Fruit fly (Drosophila melanogaster): ENCODE results near the gene CtsB.

Gene CtsB

DNA sequence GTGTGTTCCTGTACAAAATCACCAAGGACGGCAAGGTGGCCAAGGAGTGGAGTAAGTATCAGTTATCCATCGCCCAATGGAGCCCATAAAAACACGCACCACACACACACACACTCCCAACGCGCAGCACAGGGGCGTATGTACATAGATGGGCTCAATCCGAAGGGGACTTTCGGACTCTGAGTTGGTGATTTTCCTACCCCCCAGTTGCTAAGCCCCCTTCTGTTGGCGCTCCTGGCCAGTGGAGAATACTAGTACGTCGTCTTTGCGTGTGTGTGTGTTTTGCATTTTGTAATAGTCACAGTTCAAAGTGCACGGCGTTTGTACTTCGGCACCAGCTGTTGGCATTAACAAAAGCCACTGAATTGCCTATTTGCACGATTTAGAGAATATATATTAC lies 41.9 kb downstream of the CtsB start (continued):
- TF ChIP-seq sens (GFP tag) (peak; percentile 88), lmd (GFP tag; IDR thresholded peaks at IDR 0.05) (peak; percentile 83), CG6175 (GFP tag; IDR thresholded peaks at IDR 0.05) (peak; percentile 74; the same call in 2 of the 3 replicates), slp2 (GFP tag; optimal IDR thresholded peaks at IDR 0.05) (peak; percentile 39), CG15601 (tag; optimal IDR thresholded peaks at IDR 0.05) (peak; percentile 45), CG12769 (tag; optimal IDR thresholded peaks at IDR 0.05) (peak; percentile 92), ac (GFP tag; optimal IDR thresholded peaks at IDR 0.05) (no peak), ato (GFP tag; IDR thresholded peaks at IDR 0.05; ENCODE audit: partially characterized antibody) (no peak), CG31441 (GFP tag; IDR thresholded peaks at IDR 0.05) (no peak; the same call in 1 of the 2 replicates), ap (GFP tag; IDR thresholded peaks at IDR 0.05) (peak; percentile 48), nmo (GFP tag; optimal IDR thresholded peaks at IDR 0.05) (peak; percentile 33), CG34224 (GFP tag; IDR thresholded peaks at IDR 0.05; ENCODE audit: partially characterized antibody) (no peak), CG6791 (GFP tag; IDR thresholded peaks at IDR 0.05; ENCODE audit: partially characterized antibody) (no peak), CG18476 (GFP tag; optimal IDR thresholded peaks at IDR 0.05) (peak; percentile 25), maf-S (GFP tag; optimal IDR thresholded peaks at IDR 0.05) (peak; percentile 68), Dip3 (GFP tag; optimal IDR thresholded peaks at IDR 0.05) (peak; percentile 69), CG10565 (GFP tag; optimal IDR thresholded peaks at IDR 0.05) (no peak), CG10959 (GFP tag; IDR thresholded peaks at IDR 0.05) (peak; percentile 61; the same call in 1 of the 2 replicates), shn (GFP tag; optimal IDR thresholded peaks at IDR 0.05) (peak; percentile 70), CG13287 (GFP tag; IDR thresholded peaks at IDR 0.05; ENCODE audit: partially characterized antibody) (no peak), CG2889 (GFP tag; IDR thresholded peaks at IDR 0.05) (peak; percentile 71; the same call in 1 of the 3 replicates), ind (GFP tag; optimal IDR thresholded peaks at IDR 0.05) (peak; percentile 86), eve (GFP tag; optimal IDR thresholded peaks at IDR 0.05) (no peak), Sox100B (GFP tag; optimal IDR thresholded peaks at IDR 0.05) (peak; percentile 19), CG4730 (GFP tag; IDR thresholded peaks at IDR 0.05) (peak; percentile 80), CG3065 (GFP tag; optimal IDR thresholded peaks at IDR 0.05) (peak; percentile 46), HLH4C (GFP tag; IDR thresholded peaks at IDR 0.05; ENCODE audit: partially characterized antibody) (no peak), sd (tag; optimal IDR thresholded peaks at IDR 0.05) (no peak), Opbp (GFP tag; IDR thresholded peaks at IDR 0.05; ENCODE audit: partially characterized antibody) (no peak), tup (GFP tag; optimal IDR thresholded peaks at IDR 0.05) (no peak), Rfx (GFP tag; IDR thresholded peaks at IDR 0.05) (peak; percentile 95), CG18764 (GFP tag; optimal IDR thresholded peaks at IDR 0.05) (peak; percentile 62), CkIIα-i1 (GFP tag; IDR thresholded peaks at IDR 0.05) (no peak), ase (GFP tag; IDR thresholded peaks at IDR 0.05) (peak; percentile 65; the same call in 2 of the 3 replicates), nerfin-1 (tag; optimal IDR thresholded peaks at IDR 0.05) (peak; percentile 33), CG7271 (tag; optimal IDR thresholded peaks at IDR 0.05) (no peak), fd3F (GFP tag; optimal IDR thresholded peaks at IDR 0.05) (peak; percentile 71), run (tag; optimal IDR thresholded peaks at IDR 0.05) (no peak), fd64A (GFP tag; optimal IDR thresholded peaks at IDR 0.05) (peak; percentile 15), YL-1 (GFP tag; optimal IDR thresholded peaks at IDR 0.05) (no peak), Awh (GFP tag; IDR thresholded peaks at IDR 0.05) (peak; percentile 46; the same call in 1 of the 2 replicates), caup (GFP tag; optimal IDR thresholded peaks at IDR 0.05; ENCODE audit: severe bottlenecking) (peak; percentile 80), Dad (GFP tag; optimal IDR thresholded peaks at IDR 0.05) (peak; percentile 41), CG6765 (GFP tag; optimal IDR thresholded peaks at IDR 0.05) (peak; percentile 80), CG6854 (GFP tag; optimal IDR thresholded peaks at IDR 0.05) (no peak), knrl (GFP tag; IDR thresholded peaks at IDR 0.05; ENCODE audit: partially characterized antibody) (no peak), CG14014 (GFP tag; IDR thresholded peaks at IDR 0.05) (peak; percentile 89), D19B (GFP tag; optimal IDR thresholded peaks at IDR 0.05) (peak; percentile 52), jing (GFP tag; optimal IDR thresholded peaks at IDR 0.05) (peak; percentile 47), CG32772 (GFP tag; IDR thresholded peaks at IDR 0.05) (peak; percentile 78)
